Worm (Caenorhabditis elegans) whole organism, L2 larva: ENCODE results near the gene W02B12.1.
A peak's percentile ranks its signal among the peaks of the same experiment; 100 is the strongest.

Experiments
- R02D3.7 ChIP-seq: fragments of 150-350 bp; optimal IDR thresholded peaks from 2 replicates; lab custom pipeline; 2014; ENCODE audit warnings: missing biosample characterization, missing genetic modification characterization
- Y55F3AM.14 ChIP-seq: fragments of 200-800 bp; sonication (Bioruptor generic); optimal IDR thresholded peaks from 2 replicates; lab custom pipeline; 2018; ENCODE audit warnings: mild to moderate bottlenecking, missing genetic modification characterization, missing compliant biosample characterization
- ZK546.5 ChIP-seq: sonication (generic microtip); optimal IDR thresholded peaks from 2 replicates; lab custom pipeline; 2017; ENCODE audit warnings: missing biosample characterization, missing genetic modification characterization
- alr-1 ChIP-seq: fragments of 150-350 bp; optimal IDR thresholded peaks from 2 replicates; lab custom pipeline; 2014; ENCODE audit warnings: missing biosample characterization, missing genetic modification characterization
- aly-2 ChIP-seq: fragments of 150-350 bp; optimal IDR thresholded peaks from 2 replicates; lab custom pipeline; 2014; ENCODE audit warnings: missing biosample characterization, missing genetic modification characterization
- ama-1 ChIP-seq: fragments of 150-350 bp; optimal IDR thresholded peaks from 2 replicates; lab custom pipeline; 2018; ENCODE audit warnings: inconsistent platforms
- blmp-1 ChIP-seq: sonication (generic microtip); optimal IDR thresholded peaks from 2 replicates; lab custom pipeline; 2017; ENCODE audit warnings: missing genetic modification characterization, mild to moderate bottlenecking, missing compliant biosample characterization, antibody characterized with exemption, moderate library complexity; ENCODE audit not compliant: insufficient read depth
- ceh-16 ChIP-seq: fragments of 150-350 bp; optimal IDR thresholded peaks from 2 replicates; lab custom pipeline; 2014; ENCODE audit warnings: missing biosample characterization, missing genetic modification characterization
- ceh-82 ChIP-seq: fragments of 150-350 bp; optimal IDR thresholded peaks from 2 replicates; lab custom pipeline; 2014; ENCODE audit warnings: missing biosample characterization, missing genetic modification characterization
- elt-1 ChIP-seq: fragments of 150-350 bp; optimal IDR thresholded peaks from 2 replicates; lab custom pipeline; 2014; ENCODE audit warnings: missing biosample characterization, missing genetic modification characterization
- elt-3 ChIP-seq: sonication (generic microtip); optimal IDR thresholded peaks from 2 replicates; lab custom pipeline; 2017; ENCODE audit warnings: missing biosample characterization, missing genetic modification characterization
- fos-1 ChIP-seq: fragments of 150-350 bp; optimal IDR thresholded peaks from 2 replicates; lab custom pipeline; 2014; ENCODE audit warnings: missing biosample characterization, missing genetic modification characterization
- lin-13 ChIP-seq: fragments of 150-350 bp; optimal IDR thresholded peaks from 2 replicates; lab custom pipeline; 2014; ENCODE audit warnings: missing biosample characterization, missing genetic modification reagents, missing genetic modification characterization
- mab-5 ChIP-seq: fragments of 150-350 bp; optimal IDR thresholded peaks from 2 replicates; lab custom pipeline; 2014; ENCODE audit warnings: missing biosample characterization, missing genetic modification characterization
- mbf-1 ChIP-seq: sonication (generic microtip); optimal IDR thresholded peaks from 2 replicates; lab custom pipeline; 2017; ENCODE audit warnings: missing biosample characterization, missing genetic modification characterization
- mdl-1 ChIP-seq, 2 experiments: fragments of 150-350 bp in 1 of 2; sonication (generic microtip) in 1 of 2; optimal IDR thresholded peaks; 2 replicates each; lab custom pipeline; 2017; ENCODE audit warnings: missing biosample characterization in 2 of 2, missing genetic modification characterization in 2 of 2
- nhr-10 ChIP-seq: sonication (generic microtip); optimal IDR thresholded peaks from 2 replicates; lab custom pipeline; 2017; ENCODE audit warnings: missing biosample characterization, missing genetic modification characterization
- nhr-12 ChIP-seq: fragments of 150-350 bp; optimal IDR thresholded peaks from 2 replicates; lab custom pipeline; 2014; ENCODE audit warnings: missing biosample characterization, missing genetic modification characterization
- nhr-21 ChIP-seq: fragments of 150-350 bp; optimal IDR thresholded peaks from 2 replicates; lab custom pipeline; 2014; ENCODE audit warnings: missing biosample characterization, missing genetic modification characterization
- nhr-23 ChIP-seq: fragments of 150-350 bp; optimal IDR thresholded peaks from 2 replicates; lab custom pipeline; 2014; ENCODE audit warnings: missing biosample characterization, missing genetic modification reagents, missing genetic modification characterization
- nhr-237 ChIP-seq: fragments of 150-350 bp; optimal IDR thresholded peaks from 2 replicates; lab custom pipeline; 2014; ENCODE audit warnings: missing biosample characterization, missing genetic modification characterization
- nhr-25 ChIP-seq: fragments of 150-350 bp; sonication (generic microtip); optimal IDR thresholded peaks from 3 replicates; lab custom pipeline; 2014; ENCODE audit warnings: missing biosample characterization, missing genetic modification characterization
- nhr-77 ChIP-seq: fragments of 150-350 bp; optimal IDR thresholded peaks from 2 replicates; lab custom pipeline; 2014; ENCODE audit warnings: missing biosample characterization, missing genetic modification characterization
- peb-1 ChIP-seq: fragments of 150-350 bp; optimal IDR thresholded peaks from 2 replicates; lab custom pipeline; 2014; ENCODE audit warnings: missing biosample characterization, missing genetic modification characterization
- skn-1 ChIP-seq: sonication (generic microtip); optimal IDR thresholded peaks from 2 replicates; lab custom pipeline; 2017; ENCODE audit warnings: missing biosample characterization, missing genetic modification characterization
- sma-3 ChIP-seq: sonication (generic microtip); optimal IDR thresholded peaks from 2 replicates; lab custom pipeline; 2016; ENCODE audit warnings: missing genetic modification reagents, missing genetic modification characterization, missing compliant biosample characterization
- sma-9 ChIP-seq, 2 experiments: fragments of 150-350 bp in 1 of 2; sonication (generic microtip) in 1 of 2; optimal IDR thresholded peaks; 2 replicates each; lab custom pipeline; 2014 to 2016; ENCODE audit warnings: missing genetic modification characterization in 2 of 2, mild to moderate bottlenecking in 1 of 2, missing biosample characterization in 1 of 2, missing compliant biosample characterization in 1 of 2, missing genetic modification reagents in 1 of 2, moderate library complexity in 1 of 2
- snpc-4 ChIP-seq: fragments of 150-350 bp; optimal IDR thresholded peaks from 2 replicates; lab custom pipeline; 2014; ENCODE audit warnings: missing biosample characterization, missing genetic modification characterization
- unc-55 ChIP-seq: fragments of 150-350 bp; sonication (generic microtip); optimal IDR thresholded peaks from 3 replicates; lab custom pipeline; 2014; ENCODE audit warnings: missing biosample characterization, missing genetic modification reagents, missing genetic modification characterization
- unc-62 ChIP-seq: fragments of 150-350 bp; optimal IDR thresholded peaks from 2 replicates; lab custom pipeline; 2014; ENCODE audit warnings: missing biosample characterization, missing genetic modification reagents, missing genetic modification characterization
- zag-1 ChIP-seq: fragments of 150-350 bp; optimal IDR thresholded peaks from 2 replicates; lab custom pipeline; 2014; ENCODE audit warnings: missing biosample characterization, missing genetic modification characterization
- ztf-1 ChIP-seq: fragments of 200-800 bp; sonication (Bioruptor generic); conservative IDR thresholded peaks from 2 replicates; pipeline ENCODE4 v1.3.6; 2022; ENCODE audit warnings: missing genetic modification characterization, missing compliant biosample characterization
- ztf-4 ChIP-seq: fragments of 150-350 bp; optimal IDR thresholded peaks from 2 replicates; lab custom pipeline; 2014; ENCODE audit warnings: missing biosample characterization, missing genetic modification characterization

Gene W02B12.1

DNA sequence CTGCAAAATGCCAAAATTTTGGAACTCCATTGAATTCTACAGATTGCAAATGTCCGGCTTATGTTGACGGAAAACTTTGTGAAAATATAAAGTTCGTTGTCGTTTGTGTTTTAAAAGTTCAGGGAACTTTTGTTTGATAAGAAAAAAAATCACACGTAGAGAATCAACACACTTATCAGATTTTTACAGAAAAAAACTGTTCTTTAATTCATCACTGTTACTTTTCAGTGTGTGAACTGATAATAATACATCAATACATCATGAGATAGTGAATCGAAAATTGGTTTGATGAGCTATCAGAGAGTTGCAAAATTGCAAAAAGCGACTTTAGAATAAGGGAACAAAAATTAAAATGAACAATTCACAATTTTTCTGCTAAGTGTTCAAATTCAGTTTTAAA is 30.3 kb upstream of the W02B12.1 start:
- TF ChIP-seq sma-3 (no peak), fos-1 (tag; lab: Kevin White, UChicago) (peak; percentile 80)

- TF ChIP-seq mdl-1 (tag; optimal IDR thresholded peaks at IDR 0.05; lab: Kevin White, UChicago) (no peak), fos-1 (tag; lab: Kevin White, UChicago) (peak; percentile 59)
- TF ChIP-seq, all 48 proteins: peak for 1
These were observed 24.8 kb upstream of the W02B12.1 start for ce11 chrII:11424032-11424431.

DNA sequence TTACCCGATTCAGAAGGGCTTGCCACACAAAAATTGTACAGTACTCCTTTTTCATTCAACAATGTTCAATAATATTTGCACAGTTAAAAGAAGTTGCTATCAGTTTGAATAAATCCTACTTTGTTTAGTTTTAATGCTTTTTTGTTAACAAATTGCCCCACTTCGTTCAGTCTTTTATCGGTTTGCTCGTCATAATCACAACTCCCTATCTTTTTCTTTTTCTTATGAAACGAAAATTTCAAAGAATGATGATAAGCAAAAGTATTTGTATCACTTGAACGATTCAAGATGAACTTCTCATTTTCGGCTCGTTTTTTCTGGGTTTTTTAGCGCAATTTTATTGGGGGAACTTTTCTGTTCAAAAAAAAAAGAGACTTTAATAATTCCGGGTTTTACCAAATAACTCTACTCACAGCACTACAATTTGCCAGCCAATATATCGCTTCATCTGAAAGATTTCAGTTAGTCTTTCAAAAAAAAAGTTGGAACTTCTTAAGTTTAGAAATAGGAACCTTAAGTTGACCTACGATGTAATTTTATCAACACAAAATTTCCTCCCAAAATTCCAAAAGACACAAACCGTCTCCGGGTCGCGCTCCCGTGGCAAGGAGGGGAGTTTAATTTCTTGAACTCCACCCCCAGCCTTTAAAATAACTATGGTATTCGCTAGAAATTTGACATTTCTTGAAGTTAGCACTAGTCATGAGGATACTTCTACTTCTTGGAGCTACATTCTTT is 24.1 kb upstream of the W02B12.1 start, which contains the start of gene C05D12.3:
TSS of gene C05D12.3 (plus strand) at position 688 of the 738 bp plus-strand sequence.
- TF ChIP-seq nhr-25 (tag; lab: Kevin White, UChicago) (no peak), fos-1 (tag; lab: Kevin White, UChicago) (peak; percentile 68)

DNA sequence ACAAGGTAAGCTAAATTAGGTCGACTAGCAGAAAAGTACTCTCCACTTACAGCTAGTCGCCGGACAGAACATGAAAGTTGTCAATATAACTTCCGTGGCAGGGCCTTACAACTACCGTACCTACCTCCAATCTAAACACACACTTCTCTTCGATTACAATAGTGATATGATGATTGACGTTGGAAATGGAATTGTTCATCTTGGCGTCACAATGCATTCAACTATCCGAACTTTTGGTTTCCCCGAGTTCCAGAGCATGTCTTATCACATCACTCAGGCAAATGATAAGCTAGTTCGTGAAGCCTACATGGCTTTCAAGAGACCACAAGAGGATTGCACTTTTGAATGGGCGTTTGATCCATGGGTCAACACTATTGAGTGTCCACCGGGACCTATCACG is 21.5 kb upstream of the W02B12.1 start:
- no peak for TF ChIP-seq ztf-1 (GFP tag; lab: Robert Waterston, UW)
- TF ChIP-seq nhr-12 = no peak
- no peak for TF ChIP-seq nhr-21 (tag; lab: Kevin White, UChicago)
- no peak for TF ChIP-seq unc-62 (GFP tag; lab: Kevin White, UChicago)
- no peak for TF ChIP-seq mdl-1 (tag; optimal IDR thresholded peaks at IDR 0.05; lab: Kevin White, UChicago)
- TF ChIP-seq aly-2 = no peak
- TF ChIP-seq, all 48 proteins: peak for 0

- TF ChIP-seq aly-2 (no peak), fos-1 (tag; lab: Kevin White, UChicago) (peak; percentile 60), sma-9 (GFP tag; optimal IDR thresholded peaks at IDR 0.05; lab: Kevin White, UChicago) (peak; percentile 37), sma-9 (tag; optimal IDR thresholded peaks at IDR 0.05; lab: Kevin White, UChicago) (no peak), ZK546.5 (tag; lab: Kevin White, UChicago) (no peak), ztf-4 (tag; lab: Kevin White, UChicago) (no peak), unc-55 (GFP tag; lab: Kevin White, UChicago) (no peak)
These were observed 20.2 kb upstream of the W02B12.1 start for ce11 chrII:11428599-11428998.

ce11 chrII:11431584-11431983 is 17.2 kb upstream of the W02B12.1 start, which contains the start of gene C05D12.4:
C05D12.4 (plus strand) TSS chrII:11431884.
- TF ChIP-seq blmp-1 = no peak
- TF ChIP-seq nhr-10 = no peak
- TF ChIP-seq mab-5 = no peak
- TF ChIP-seq nhr-12 = no peak
- TF ChIP-seq unc-62 (GFP tag; lab: Kevin White, UChicago) = no peak
- TF ChIP-seq ceh-82 (tag; lab: Kevin White, UChicago) = no peak
- no peak for TF ChIP-seq aly-2
- TF ChIP-seq nhr-77 (tag; lab: Kevin White, UChicago) = no peak
- no peak for TF ChIP-seq ama-1
- TF ChIP-seq snpc-4 (tag; lab: Kevin White, UChicago) = no peak
- no peak for TF ChIP-seq skn-1 (tag; lab: Kevin White, UChicago)
- TF ChIP-seq zag-1 (tag; lab: Kevin White, UChicago) = no peak
- TF ChIP-seq mbf-1 (tag; lab: Kevin White, UChicago) = no peak
- no peak for TF ChIP-seq Y55F3AM.14 (GFP tag; lab: Kevin White, UChicago)
- TF ChIP-seq lin-13 (GFP tag; lab: Kevin White, UChicago) = no peak
- no peak for TF ChIP-seq elt-3 (tag; lab: Kevin White, UChicago)
- TF ChIP-seq, all 48 proteins: peak for 0

DNA sequence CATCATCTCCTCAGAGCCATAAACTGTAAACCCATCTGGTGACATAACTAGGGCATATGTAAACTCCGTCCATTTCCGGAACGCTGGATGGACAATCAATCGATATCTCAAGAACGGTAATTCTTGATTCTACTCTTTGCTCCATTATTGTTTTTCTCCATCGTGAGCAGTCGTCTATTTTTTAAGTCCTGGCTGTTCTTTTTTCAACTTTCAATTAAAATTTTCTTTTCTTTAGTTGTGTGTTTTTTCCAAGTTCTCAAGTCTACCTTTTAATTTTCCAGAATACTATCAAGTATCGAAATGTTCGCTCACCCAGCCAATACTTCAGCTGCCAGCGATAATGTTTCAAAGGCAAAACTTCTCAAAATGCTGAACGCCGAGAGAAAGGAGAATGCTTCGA is 14.9 kb upstream of the W02B12.1 start, which contains the start of gene C05D12.5:
TSS of gene C05D12.5 (plus strand) at position 301 of the 400 bp plus-strand sequence.
- no peak for TF ChIP-seq aly-2
- no peak for TF ChIP-seq nhr-237 (tag; lab: Kevin White, UChicago)
- no peak for TF ChIP-seq R02D3.7 (tag; lab: Kevin White, UChicago)
- no peak for TF ChIP-seq unc-62 (GFP tag; lab: Kevin White, UChicago)
- no peak for TF ChIP-seq mbf-1 (tag; lab: Kevin White, UChicago)
- TF ChIP-seq nhr-23 = no peak
- no peak for TF ChIP-seq elt-1 (tag; lab: Kevin White, UChicago)
- no peak for TF ChIP-seq lin-13 (GFP tag; lab: Kevin White, UChicago)
- no peak for TF ChIP-seq peb-1 (tag; lab: Kevin White, UChicago)
- TF ChIP-seq ceh-16 (tag; lab: Kevin White, UChicago) = no peak
- TF ChIP-seq alr-1 (tag; lab: Kevin White, UChicago) = no peak
- TF ChIP-seq, all 48 proteins: peak for 0
